Fruit fly (Drosophila melanogaster) whole organism, embryonic: ENCODE data around the gene Mdr65.

Source experiments
- Adf1 ChIP-seq: fragments of 200-800 bp; sonication (Bioruptor generic); IDR thresholded peaks from 2 replicates; pipeline ENCODE4 v1.3.6; 2022; ENCODE audit warnings: missing biosample characterization, missing genetic modification characterization
- B-H1 ChIP-seq: fragments of 200-800 bp; sonication (Bioruptor generic); IDR thresholded peaks from 3 replicates; pipeline ENCODE4 v1.3.6; 2022; ENCODE audit warnings: missing biosample characterization, missing genetic modification characterization
- BtbVII ChIP-seq: fragments of 200-800 bp; sonication (Bioruptor generic); optimal IDR thresholded peaks from 3 replicates; lab custom pipeline; 2017; ENCODE audit warnings: missing biosample characterization, mild to moderate bottlenecking, missing genetic modification characterization
- CG10654 ChIP-seq: fragments of 200-800 bp; sonication (Bioruptor generic); optimal IDR thresholded peaks from 2 replicates; lab custom pipeline; 2016; ENCODE audit warnings: missing biosample characterization, missing genetic modification characterization
- CG10979 ChIP-seq: fragments of 200-800 bp; sonication (Bioruptor generic); optimal IDR thresholded peaks from 2 replicates; lab custom pipeline; 2018; ENCODE audit warnings: missing biosample characterization, mild to moderate bottlenecking, missing genetic modification characterization, moderate library complexity
- CG12219 ChIP-seq: fragments of 200-800 bp; sonication (Bioruptor generic); optimal IDR thresholded peaks from 3 replicates; lab custom pipeline; 2018; ENCODE audit warnings: missing biosample characterization, mild to moderate bottlenecking, missing genetic modification characterization
- CG12942 ChIP-seq: fragments of 200-800 bp; sonication (Bioruptor generic); optimal IDR thresholded peaks from 3 replicates; lab custom pipeline; 2016; ENCODE audit warnings: missing biosample characterization, missing genetic modification characterization
- CG13424 ChIP-seq: fragments of 200-800 bp; sonication (Bioruptor generic); optimal IDR thresholded peaks from 2 replicates; lab custom pipeline; 2019; ENCODE audit warnings: missing biosample characterization, mild to moderate bottlenecking, missing genetic modification characterization, moderate library complexity
- CG1647 ChIP-seq: fragments of 200-800 bp; sonication (Bioruptor generic); optimal IDR thresholded peaks from 3 replicates; lab custom pipeline; 2016; ENCODE audit warnings: missing biosample characterization, missing genetic modification characterization
- CG18011 ChIP-seq: fragments of 200-800 bp; sonication (Bioruptor generic); optimal IDR thresholded peaks from 2 replicates; lab custom pipeline; 2017; ENCODE audit warnings: missing biosample characterization, missing genetic modification characterization, mild to moderate bottlenecking, moderate library complexity, missing genotype
- CG30403 ChIP-seq: fragments of 200-800 bp; sonication (Bioruptor generic); optimal IDR thresholded peaks from 3 replicates; lab custom pipeline; 2016; ENCODE audit warnings: missing biosample characterization, missing genetic modification characterization
- CG31224 ChIP-seq: fragments of 200-800 bp; sonication (Bioruptor generic); IDR thresholded peaks from 2 replicates; pipeline ENCODE4 v1.3.6; 2022; ENCODE audit warnings: missing biosample characterization, missing genetic modification characterization
- CG31388 ChIP-seq: fragments of 200-800 bp; sonication (Bioruptor generic); optimal IDR thresholded peaks from 2 replicates; lab custom pipeline; 2016; ENCODE audit warnings: missing biosample characterization, missing genetic modification characterization
- CG3163 ChIP-seq: fragments of 200-800 bp; sonication (Bioruptor generic); optimal IDR thresholded peaks from 3 replicates; lab custom pipeline; 2016; ENCODE audit warnings: missing biosample characterization, missing genetic modification characterization
- CG4328 ChIP-seq: fragments of 200-800 bp; sonication (Bioruptor generic); optimal IDR thresholded peaks from 3 replicates; lab custom pipeline; 2017; ENCODE audit warnings: missing biosample characterization, missing genetic modification reagents, missing genetic modification characterization
- Drgx ChIP-seq: fragments of 200-800 bp; sonication (Bioruptor generic); IDR thresholded peaks from 2 replicates; pipeline ENCODE4 v1.3.6; 2022; ENCODE audit warnings: missing biosample characterization, missing genetic modification characterization
- Ets65A ChIP-seq: fragments of 200-800 bp; sonication (Bioruptor generic); peaks from one replicate; lab custom pipeline; 2016; ENCODE audit warnings: missing biosample characterization, missing genetic modification characterization
- HHEX ChIP-seq: fragments of 200-800 bp; sonication (Bioruptor generic); optimal IDR thresholded peaks from 3 replicates; lab custom pipeline; 2017; ENCODE audit warnings: missing biosample characterization, mild to moderate bottlenecking, missing genetic modification characterization, missing genetic modification reagents
- HmgD ChIP-seq: fragments of 200-800 bp; sonication (Bioruptor generic); optimal IDR thresholded peaks from 3 replicates; lab custom pipeline; 2016; ENCODE audit warnings: missing biosample characterization, missing genetic modification characterization
- Hr78 ChIP-seq, 2 experiments: fragments of 200-800 bp in 1 of 2; fragments of >200 bp in 1 of 2; sonication (Bioruptor generic) in 1 of 2; optimal IDR thresholded peaks; 2 replicates each; lab custom pipeline; 2017 to 2019; ENCODE audit warnings: missing biosample characterization in 2 of 2, missing genetic modification characterization in 2 of 2, mild to moderate bottlenecking in 1 of 2, moderate library complexity in 1 of 2
- Mrtf ChIP-seq: fragments of 200-800 bp; sonication (Bioruptor generic); IDR thresholded peaks from 3 replicates; pipeline ENCODE4 v1.3.6; 2022; ENCODE audit warnings: missing biosample characterization, missing genetic modification characterization
- Ptx1 ChIP-seq: fragments of 200-800 bp; sonication (Bioruptor generic); IDR thresholded peaks from 2 replicates; pipeline ENCODE4 v1.3.6; 2022; ENCODE audit warnings: missing biosample characterization, missing genetic modification characterization
- Side ChIP-seq: fragments of 200-800 bp; sonication (Bioruptor generic); optimal IDR thresholded peaks from 2 replicates; lab custom pipeline; 2016; ENCODE audit warnings: missing biosample characterization, missing genetic modification characterization
- Stat92E ChIP-seq, 3 experiments: fragments of >200 bp in 2 of 3; fragments of 200-800 bp in 1 of 3; sonication (Bioruptor generic) in 1 of 3; optimal IDR thresholded peaks; 2 replicates each; lab custom pipeline; 2017 to 2019; ENCODE audit warnings: missing biosample characterization in 3 of 3, missing genetic modification characterization in 3 of 3, mild to moderate bottlenecking in 1 of 3, moderate library complexity in 1 of 3
- ac ChIP-seq: fragments of 200-800 bp; sonication (Bioruptor generic); optimal IDR thresholded peaks from 3 replicates; lab custom pipeline; 2017; ENCODE audit warnings: missing biosample characterization, mild to moderate bottlenecking, missing genetic modification characterization
- bsh ChIP-seq, 2 experiments: fragments of 200-800 bp; sonication (Bioruptor generic); optimal IDR thresholded peaks; 2 replicates each; lab custom pipeline; 2017 to 2018; ENCODE audit warnings: mild to moderate bottlenecking in 2 of 2, missing biosample characterization in 2 of 2, missing genetic modification characterization in 2 of 2, moderate library complexity in 1 of 2
- chinmo ChIP-seq: fragments of 200-800 bp; sonication (Bioruptor generic); IDR thresholded peaks from 4 replicates; pipeline ENCODE4 v1.3.6; 2022; ENCODE audit warnings: missing biosample characterization, missing genetic modification characterization; ENCODE audit not compliant: partially characterized antibody
- crc ChIP-seq: fragments of 200-800 bp; sonication (Bioruptor generic); optimal IDR thresholded peaks from 2 replicates; lab custom pipeline; 2016; ENCODE audit warnings: missing biosample characterization, missing genetic modification characterization
- croc ChIP-seq: fragments of 200-800 bp; sonication (Bioruptor generic); conservative IDR thresholded peaks from 3 replicates; pipeline ENCODE4 v1.3.6; 2022; ENCODE audit warnings: missing biosample characterization, missing genetic modification characterization
- dysf ChIP-seq: fragments of 200-800 bp; sonication (Bioruptor generic); IDR thresholded peaks from 3 replicates; pipeline ENCODE4 v1.3.6; 2022; ENCODE audit warnings: missing biosample characterization, missing genetic modification characterization
- fu2 ChIP-seq: fragments of 200-800 bp; sonication (Bioruptor generic); optimal IDR thresholded peaks from 2 replicates; lab custom pipeline; 2016; ENCODE audit warnings: missing biosample characterization, missing genetic modification characterization
- gem ChIP-seq: fragments of 200-800 bp; sonication (Bioruptor generic); optimal IDR thresholded peaks from 2 replicates; lab custom pipeline; 2019; ENCODE audit warnings: missing biosample characterization, mild to moderate bottlenecking, missing genetic modification characterization, moderate library complexity
- hkb ChIP-seq, 2 experiments: fragments of 200-800 bp in 1 of 2; fragments of >200 bp in 1 of 2; sonication (Bioruptor generic) in 1 of 2; IDR thresholded peaks in 1 of 2; optimal IDR thresholded peaks in 1 of 2; 2 replicates each; pipeline versions ENCODE4 v1.3.6 to Lab custom; 2017 to 2022; ENCODE audit warnings: missing biosample characterization in 1 of 2, missing genetic modification characterization in 1 of 2
- insv ChIP-seq, 2 experiments: fragments of 200-800 bp; sonication (Bioruptor generic); optimal IDR thresholded peaks; 3 replicates each; lab custom pipeline; 2016 to 2018; ENCODE audit warnings: missing biosample characterization in 2 of 2, missing genetic modification characterization in 2 of 2
- jigr1 ChIP-seq: fragments of 200-800 bp; sonication (Bioruptor generic); IDR thresholded peaks from 3 replicates; pipeline ENCODE4 v1.3.6; 2022; ENCODE audit warnings: missing biosample characterization, missing genetic modification characterization
- klu ChIP-seq: fragments of 200-800 bp; sonication (Bioruptor generic); IDR thresholded peaks from 2 replicates; pipeline ENCODE4 v1.3.6; 2022; ENCODE audit warnings: missing biosample characterization, missing genetic modification characterization
- lbe ChIP-seq: fragments of 200-800 bp; sonication (Bioruptor generic); optimal IDR thresholded peaks from 2 replicates; lab custom pipeline; 2016; ENCODE audit warnings: missing biosample characterization, mild to moderate bottlenecking, missing genetic modification characterization
- nom ChIP-seq: fragments of 200-800 bp; sonication (Bioruptor generic); optimal IDR thresholded peaks from 2 replicates; lab custom pipeline; 2017; ENCODE audit warnings: missing biosample characterization, missing genetic modification characterization, mild to moderate bottlenecking, moderate library complexity, missing genetic modification reagents
- oc ChIP-seq: fragments of 200-800 bp; sonication (Bioruptor generic); optimal IDR thresholded peaks from 2 replicates; lab custom pipeline; 2018; ENCODE audit warnings: missing biosample characterization, mild to moderate bottlenecking, missing genetic modification characterization, moderate library complexity
- psq ChIP-seq: fragments of 200-800 bp; sonication (Bioruptor generic); optimal IDR thresholded peaks from 2 replicates; lab custom pipeline; 2017; ENCODE audit warnings: missing biosample characterization, missing genetic modification characterization
- pzg ChIP-seq: fragments of 200-800 bp; sonication (Bioruptor generic); optimal IDR thresholded peaks from 3 replicates; lab custom pipeline; 2018; ENCODE audit warnings: missing biosample characterization, mild to moderate bottlenecking, missing genetic modification characterization, moderate library complexity
- schlank ChIP-seq: fragments of 200-800 bp; sonication (Bioruptor generic); optimal IDR thresholded peaks from 2 replicates; lab custom pipeline; 2018; ENCODE audit warnings: missing biosample characterization, mild to moderate bottlenecking, missing genetic modification characterization
- sens-2 ChIP-seq: fragments of 200-800 bp; sonication (Bioruptor generic); IDR thresholded peaks from 2 replicates; pipeline ENCODE4 v1.3.6; 2022; ENCODE audit warnings: missing biosample characterization, missing genetic modification characterization
- so ChIP-seq: fragments of 200-800 bp; sonication (Bioruptor generic); IDR thresholded peaks from 3 replicates; pipeline ENCODE4 v1.3.6; 2022; ENCODE audit warnings: missing biosample characterization, missing genetic modification characterization
- sqz ChIP-seq: fragments of 200-800 bp; sonication (Bioruptor generic); optimal IDR thresholded peaks from 3 replicates; lab custom pipeline; 2018; ENCODE audit warnings: missing biosample characterization, mild to moderate bottlenecking, missing genetic modification characterization
- stc ChIP-seq: fragments of 200-800 bp; sonication (Bioruptor generic); IDR thresholded peaks from 2 replicates; pipeline ENCODE4 v1.3.6; 2022; ENCODE audit warnings: missing biosample characterization, missing genetic modification characterization
- tx ChIP-seq: fragments of 200-800 bp; sonication (Bioruptor generic); optimal IDR thresholded peaks from 2 replicates; lab custom pipeline; 2016; ENCODE audit warnings: missing biosample characterization, missing genetic modification characterization
- zfh2 ChIP-seq: fragments of 200-800 bp; sonication (Bioruptor generic); optimal IDR thresholded peaks from 2 replicates; lab custom pipeline; 2016; ENCODE audit warnings: missing biosample characterization, missing genetic modification characterization

The Mdr65 gene

DNA sequence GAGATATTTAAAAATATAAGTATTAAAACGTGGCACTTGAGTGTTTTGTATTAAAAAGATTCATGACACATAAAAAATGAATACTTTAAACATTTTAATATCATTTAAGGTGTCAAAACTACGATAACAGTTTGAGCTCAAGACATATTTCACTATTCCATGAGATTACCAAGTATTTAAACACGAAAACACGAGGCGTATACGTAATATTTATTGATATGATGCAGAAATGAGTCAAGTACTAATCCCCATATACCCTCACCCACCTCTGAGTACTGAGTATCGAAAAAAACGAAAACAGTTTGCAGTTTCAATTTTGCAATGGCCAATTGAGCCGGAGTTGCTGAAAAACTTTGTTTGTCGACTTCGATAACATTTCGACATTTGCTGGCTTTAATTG lies 22.5 kb upstream of the Mdr65 start:
- TF ChIP-seq Drgx (GFP tag; lab: Robert Waterston, UW) (0 out of 2 replicates have a peak, but pooled peaks have one; percentile 11), ac (GFP tag; lab: Kevin White, UChicago) (no peak)

DNA sequence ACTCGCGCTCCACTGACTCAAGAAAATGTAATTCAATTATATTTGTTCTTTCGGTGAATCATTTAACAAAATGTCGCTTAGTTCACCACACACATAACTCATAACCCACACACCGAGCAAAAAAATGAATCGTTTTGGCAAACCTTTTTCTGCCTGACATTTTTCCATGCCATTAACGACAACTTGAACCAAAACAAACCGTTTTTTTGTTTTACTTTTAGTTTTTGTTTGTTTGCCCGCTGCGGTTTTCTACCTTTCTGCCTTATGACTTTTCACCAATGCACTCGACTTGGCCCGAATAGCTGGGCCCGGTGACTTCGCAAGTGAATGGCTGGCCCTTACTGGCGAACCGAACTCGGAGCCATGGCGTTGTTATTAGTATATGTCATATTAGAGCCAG lies 22.0 kb upstream of the Mdr65 start:
- TF ChIP-seq fu2 (GFP tag; lab: Kevin White, UChicago) (no peak), B-H1 (GFP tag; lab: Robert Waterston, UW) (no peak), psq (GFP tag; lab: Kevin White, UChicago) (no peak), Ets65A (peak; percentile 91), CG1647 (GFP tag; lab: Kevin White, UChicago) (no peak)
- TF ChIP-seq, all 482 proteins: peak for 1

DNA sequence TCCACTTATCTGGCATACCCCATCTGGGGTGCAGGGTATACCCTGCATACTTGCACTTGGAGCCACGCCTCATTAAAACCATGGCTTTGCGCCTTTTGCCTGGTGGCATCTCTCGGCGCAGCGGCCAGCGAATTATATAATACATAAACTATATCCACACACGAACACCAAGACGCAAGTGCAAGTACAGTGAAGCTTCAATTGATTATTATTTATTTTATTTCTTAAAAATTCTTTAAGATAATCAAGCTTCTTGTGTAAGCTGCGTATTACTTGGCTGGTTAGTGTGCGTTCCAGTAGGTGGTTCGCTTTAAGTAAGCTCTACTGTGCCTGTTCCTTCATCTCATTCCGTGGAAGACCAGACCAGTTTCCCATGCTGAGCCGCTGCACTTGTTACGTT lies 20.8 kb upstream of the Mdr65 start:
- TF ChIP-seq klu (GFP tag; lab: Robert Waterston, UW), result no peak
- no peak for TF ChIP-seq Mrtf (GFP tag; lab: Robert Waterston, UW)
- no peak for TF ChIP-seq schlank (tag; lab: Kevin White, UChicago)
- 0 out of 2 replicates have a peak, but pooled peaks have one; percentile 37 for TF ChIP-seq Ptx1 (GFP tag; lab: Robert Waterston, UW)
- no peak for TF ChIP-seq tx (GFP tag; lab: Kevin White, UChicago)
- no peak for TF ChIP-seq stc (GFP tag; lab: Robert Waterston, UW)
- TF ChIP-seq croc, result no peak
- TF ChIP-seq Adf1, result no peak
- TF ChIP-seq CG10654 (GFP tag; lab: Kevin White, UChicago), result no peak
- TF ChIP-seq CG12219 (GFP tag; lab: Kevin White, UChicago), result no peak
- no peak for TF ChIP-seq so (GFP tag; lab: Robert Waterston, UW)
- no peak for TF ChIP-seq Hr78 (GFP tag; optimal IDR thresholded peaks at IDR 0.05; lab: Kevin White, UChicago)
- TF ChIP-seq CG4328 (GFP tag; lab: Kevin White, UChicago), result no peak
- TF ChIP-seq BtbVII, result no peak
- no peak for TF ChIP-seq pzg (GFP tag; lab: Kevin White, UChicago)
- TF ChIP-seq CG12942 (GFP tag; lab: Kevin White, UChicago), result no peak
- TF ChIP-seq CG30403 (GFP tag; lab: Kevin White, UChicago), result no peak
- no peak for TF ChIP-seq dysf (GFP tag; lab: Robert Waterston, UW)
- no peak for TF ChIP-seq CG31224
- no peak for TF ChIP-seq CG10979 (tag; lab: Kevin White, UChicago)
- no peak for TF ChIP-seq Stat92E (GFP tag; optimal IDR thresholded peaks at IDR 0.05; lab: Kevin White, UChicago)
- no peak for TF ChIP-seq sens-2
- TF ChIP-seq HHEX (GFP tag; lab: Kevin White, UChicago), result no peak
- TF ChIP-seq lbe, result peak; percentile 9
- TF ChIP-seq nom (GFP tag; lab: Kevin White, UChicago), result peak; percentile 19
- no peak for TF ChIP-seq chinmo (GFP tag; lab: Robert Waterston, UW)
- TF ChIP-seq CG31388, result no peak
- peak in 1 of 2 experiments; percentile 79 for TF ChIP-seq bsh (GFP tag; optimal IDR thresholded peaks at IDR 0.05; lab: Kevin White, UChicago)
- TF ChIP-seq crc (GFP tag; lab: Kevin White, UChicago), result no peak
- TF ChIP-seq CG18011 (GFP tag; lab: Kevin White, UChicago), result no peak
- TF ChIP-seq hkb (optimal IDR thresholded peaks at IDR 0.05; lab: Kevin White, UChicago), result no peak
- TF ChIP-seq hkb (GFP tag; IDR thresholded peaks at IDR 0.05; lab: Robert Waterston, UW), result no peak
- no peak for TF ChIP-seq sqz (GFP tag; lab: Kevin White, UChicago)
- TF ChIP-seq oc (tag; lab: Kevin White, UChicago), result no peak
- TF ChIP-seq gem (tag; lab: Kevin White, UChicago), result peak; percentile 9
- no peak for TF ChIP-seq Side (GFP tag; lab: Kevin White, UChicago)
- no peak for TF ChIP-seq jigr1 (GFP tag; lab: Robert Waterston, UW)
- no peak for TF ChIP-seq CG13424 (tag; lab: Kevin White, UChicago)
- TF ChIP-seq HmgD (GFP tag; lab: Kevin White, UChicago), result no peak
- no peak for TF ChIP-seq CG3163 (GFP tag; lab: Kevin White, UChicago)
- no peak for TF ChIP-seq zfh2 (GFP tag; lab: Kevin White, UChicago)
- TF ChIP-seq insv (GFP tag; optimal IDR thresholded peaks at IDR 0.05; lab: Kevin White, UChicago), result no peak
